Fruit fly (Drosophila melanogaster) whole organism, prepupa: ENCODE results near the gene GC1.

Experiments used
- CG10631 ChIP-seq: fragments of 200-800 bp; sonication (Bioruptor generic); optimal IDR thresholded peaks from 2 replicates; lab custom pipeline; 2016; ENCODE audit warnings: missing biosample characterization, missing genetic modification characterization
- CG10669 ChIP-seq: fragments of 200-800 bp; sonication (Bioruptor generic); optimal IDR thresholded peaks from 3 replicates; lab custom pipeline; 2018; ENCODE audit warnings: missing biosample characterization, mild to moderate bottlenecking, missing genetic modification characterization, moderate library complexity
- CG11294 ChIP-seq: fragments of 200-800 bp; sonication (Bioruptor generic); IDR thresholded peaks from 2 replicates; pipeline ENCODE4 v1.3.6; 2022; ENCODE audit warnings: missing biosample characterization, missing genetic modification characterization
- CG11762 ChIP-seq: fragments of 200-800 bp; sonication (Bioruptor generic); optimal IDR thresholded peaks from 3 replicates; lab custom pipeline; 2016; ENCODE audit warnings: missing biosample characterization, missing genetic modification characterization; ENCODE audit not compliant: insufficient read depth
- CG11902 ChIP-seq: fragments of 200-800 bp; sonication (Bioruptor generic); optimal IDR thresholded peaks from 3 replicates; lab custom pipeline; 2016; ENCODE audit warnings: missing biosample characterization, missing genetic modification characterization
- CG15336 ChIP-seq: fragments of 200-800 bp; sonication (Bioruptor generic); IDR thresholded peaks from 2 replicates; pipeline ENCODE4 v1.3.6; 2022; ENCODE audit warnings: missing biosample characterization, missing genetic modification characterization
- CG1621 ChIP-seq: fragments of 200-800 bp; sonication (Bioruptor generic); optimal IDR thresholded peaks from 3 replicates; lab custom pipeline; 2018; ENCODE audit warnings: missing biosample characterization, mild to moderate bottlenecking, missing genetic modification characterization
- CG31627 ChIP-seq: fragments of 200-800 bp; sonication (Bioruptor generic); optimal IDR thresholded peaks from 3 replicates; lab custom pipeline; 2016; ENCODE audit warnings: missing biosample characterization, missing genetic modification characterization
- CG32006 ChIP-seq: fragments of 200-800 bp; sonication (Bioruptor generic); optimal IDR thresholded peaks from 3 replicates; lab custom pipeline; 2017; ENCODE audit warnings: missing biosample characterization, mild to moderate bottlenecking, missing genetic modification characterization
- CG34406 ChIP-seq: fragments of 200-800 bp; sonication (Bioruptor generic); optimal IDR thresholded peaks from 3 replicates; lab custom pipeline; 2016; ENCODE audit warnings: missing biosample characterization, missing genetic modification characterization
- CG4318 ChIP-seq: fragments of 200-800 bp; sonication (Bioruptor generic); optimal IDR thresholded peaks from 3 replicates; lab custom pipeline; 2017; ENCODE audit warnings: missing biosample characterization, mild to moderate bottlenecking, missing genetic modification characterization
- CG6163 ChIP-seq: fragments of 200-800 bp; sonication (Bioruptor generic); IDR thresholded peaks from 3 replicates; pipeline ENCODE4 v1.3.6; 2022; ENCODE audit warnings: missing biosample characterization, missing genetic modification characterization
- CG6276 ChIP-seq: fragments of 200-800 bp; sonication (Bioruptor generic); optimal IDR thresholded peaks from 2 replicates; lab custom pipeline; 2017; ENCODE audit warnings: missing biosample characterization, mild to moderate bottlenecking, missing genetic modification characterization
- CG6808 ChIP-seq: fragments of 200-800 bp; sonication (Bioruptor generic); optimal IDR thresholded peaks from 3 replicates; lab custom pipeline; 2017; ENCODE audit warnings: missing biosample characterization, missing genetic modification characterization, mild to moderate bottlenecking, moderate library complexity, missing genetic modification reagents
- CG6854 ChIP-seq: fragments of 200-800 bp; sonication (Bioruptor generic); optimal IDR thresholded peaks from 2 replicates; lab custom pipeline; 2017; ENCODE audit warnings: missing biosample characterization, mild to moderate bottlenecking, missing genetic modification characterization
- CG7368 ChIP-seq: fragments of 200-800 bp; sonication (Bioruptor generic); optimal IDR thresholded peaks from 3 replicates; lab custom pipeline; 2016; ENCODE audit warnings: missing biosample characterization, missing genetic modification characterization
- CG8119 ChIP-seq: fragments of 200-800 bp; sonication (Bioruptor generic); IDR thresholded peaks from 3 replicates; pipeline ENCODE4 v1.3.6; 2022; ENCODE audit warnings: missing biosample characterization, missing genetic modification characterization
- CG8319 ChIP-seq: fragments of 200-800 bp; sonication (Bioruptor generic); optimal IDR thresholded peaks from 3 replicates; lab custom pipeline; 2016; ENCODE audit warnings: missing biosample characterization, missing genetic modification characterization
- CG9139 ChIP-seq: fragments of 200-800 bp; sonication (Bioruptor generic); optimal IDR thresholded peaks from 3 replicates; lab custom pipeline; 2017; ENCODE audit warnings: missing biosample characterization, mild to moderate bottlenecking, missing genetic modification characterization
- Eip75B ChIP-seq: fragments of 200-800 bp; sonication (Bioruptor generic); optimal IDR thresholded peaks from 3 replicates; lab custom pipeline; 2016; ENCODE audit warnings: missing biosample characterization, missing genetic modification characterization
- Eip78C ChIP-seq: fragments of 200-800 bp; sonication (Bioruptor generic); peaks from one replicate; lab custom pipeline; 2016; ENCODE audit warnings: missing biosample characterization, missing genetic modification characterization
- Ets96B ChIP-seq: fragments of 200-800 bp; optimal IDR thresholded peaks from 2 replicates; lab custom pipeline; 2019; ENCODE audit warnings: missing biosample characterization, mild to moderate bottlenecking, missing genetic modification characterization, moderate library complexity
- Gug ChIP-seq: fragments of 200-800 bp; sonication (Bioruptor generic); IDR thresholded peaks from 2 replicates; pipeline ENCODE4 v1.3.6; 2022; ENCODE audit warnings: missing biosample characterization, missing genetic modification characterization
- Hr38 ChIP-seq: sonication (Bioruptor generic); optimal IDR thresholded peaks from 2 replicates; lab custom pipeline; 2016; ENCODE audit warnings: missing biosample characterization, missing genetic modification characterization
- Hr4 ChIP-seq: fragments of 200-800 bp; sonication (Bioruptor generic); optimal IDR thresholded peaks from 3 replicates; lab custom pipeline; 2016; ENCODE audit warnings: missing biosample characterization, missing genetic modification characterization
- Lpt ChIP-seq: fragments of 200-800 bp; sonication (Bioruptor generic); optimal IDR thresholded peaks from 3 replicates; lab custom pipeline; 2016; ENCODE audit warnings: missing biosample characterization, missing genetic modification characterization
- Met ChIP-seq: fragments of 200-800 bp; sonication (Bioruptor generic); optimal IDR thresholded peaks from 3 replicates; lab custom pipeline; 2016; ENCODE audit warnings: missing biosample characterization, missing genetic modification characterization
- OdsH ChIP-seq: fragments of 200-800 bp; sonication (Bioruptor generic); optimal IDR thresholded peaks from 3 replicates; lab custom pipeline; 2016; ENCODE audit warnings: missing biosample characterization, missing genetic modification characterization
- Smox ChIP-seq: fragments of 200-800 bp; sonication (Bioruptor generic); optimal IDR thresholded peaks from 3 replicates; lab custom pipeline; 2016; ENCODE audit warnings: missing biosample characterization, missing genetic modification characterization
- Sox102F ChIP-seq: fragments of 200-800 bp; sonication (Bioruptor generic); optimal IDR thresholded peaks from 2 replicates; lab custom pipeline; 2016; ENCODE audit warnings: missing biosample characterization, mild to moderate bottlenecking, missing genetic modification characterization
- Sox15 ChIP-seq: fragments of 200-800 bp; sonication (Bioruptor generic); optimal IDR thresholded peaks from 3 replicates; lab custom pipeline; 2016; ENCODE audit warnings: missing biosample characterization, missing genetic modification characterization
- achi ChIP-seq: fragments of 200-800 bp; sonication (Bioruptor generic); optimal IDR thresholded peaks from 3 replicates; lab custom pipeline; 2016; ENCODE audit warnings: missing biosample characterization, missing genetic modification characterization
- acj6 ChIP-seq: fragments of 200-800 bp; sonication (Bioruptor generic); optimal IDR thresholded peaks from 3 replicates; lab custom pipeline; 2016; ENCODE audit warnings: missing biosample characterization, missing genetic modification characterization
- dac ChIP-seq: fragments of 200-800 bp; sonication (Bioruptor generic); optimal IDR thresholded peaks from 2 replicates; lab custom pipeline; 2017; ENCODE audit warnings: missing biosample characterization, mild to moderate bottlenecking, missing genetic modification characterization
- dsx ChIP-seq: fragments of 200-800 bp; optimal IDR thresholded peaks from 3 replicates; lab custom pipeline; 2019; ENCODE audit warnings: missing biosample characterization, mild to moderate bottlenecking, missing genetic modification characterization, moderate library complexity; ENCODE audit not compliant: poor library complexity, severe bottlenecking
- eg ChIP-seq: fragments of 200-800 bp; sonication (Bioruptor generic); IDR thresholded peaks from 3 replicates; pipeline ENCODE4 v1.3.6; 2022; ENCODE audit warnings: missing biosample characterization, missing genetic modification characterization
- esn ChIP-seq: fragments of 200-800 bp; sonication (Bioruptor generic); optimal IDR thresholded peaks from 2 replicates; lab custom pipeline; 2016; ENCODE audit warnings: missing biosample characterization, mild to moderate bottlenecking, missing genetic modification characterization, moderate library complexity
- fd59A ChIP-seq: fragments of 200-800 bp; sonication (Bioruptor generic); optimal IDR thresholded peaks from 2 replicates; lab custom pipeline; 2017; ENCODE audit warnings: missing biosample characterization, mild to moderate bottlenecking, missing genetic modification characterization, missing genetic modification reagents
- fd85E ChIP-seq: fragments of 200-800 bp; sonication (Bioruptor generic); optimal IDR thresholded peaks from 3 replicates; lab custom pipeline; 2016; ENCODE audit warnings: missing biosample characterization, missing genetic modification characterization
- lz ChIP-seq: fragments of 200-800 bp; sonication (Bioruptor generic); optimal IDR thresholded peaks from 3 replicates; lab custom pipeline; 2016; ENCODE audit warnings: missing biosample characterization, missing genetic modification characterization
- net ChIP-seq: fragments of 200-800 bp; sonication (Bioruptor generic); optimal IDR thresholded peaks from 3 replicates; lab custom pipeline; 2016; ENCODE audit warnings: missing biosample characterization, missing genetic modification characterization
- salr ChIP-seq, 2 experiments: fragments of 200-800 bp; sonication (Bioruptor generic); optimal IDR thresholded peaks; 3 replicates each; lab custom pipeline; 2016 to 2018; ENCODE audit warnings: missing biosample characterization in 2 of 2, missing genetic modification characterization in 2 of 2, mild to moderate bottlenecking in 1 of 2
- ss ChIP-seq, 2 experiments: fragments of 200-800 bp; sonication (Bioruptor generic); optimal IDR thresholded peaks; 2 replicates in 1 of 2; 3 replicates in 1 of 2; lab custom pipeline; 2017 to 2018; ENCODE audit warnings: mild to moderate bottlenecking in 2 of 2, missing biosample characterization in 2 of 2, missing genetic modification characterization in 2 of 2, moderate library complexity in 1 of 2
- svp ChIP-seq: fragments of 200-800 bp; sonication (Bioruptor generic); peaks from one replicate; lab custom pipeline; 2016; ENCODE audit warnings: missing biosample characterization, missing genetic modification characterization

The GC1 gene

dm6 chr3R:11969217-11969616 lies 1.7 kb downstream of the GC1 start (continued):
- TF ChIP-seq CG10669 (GFP tag; lab: Kevin White, UChicago) (peak; percentile 9), fd85E (no peak), Gug (GFP tag; lab: Robert Waterston, UW) (peak; percentile 45; the same call in 1 of the 2 replicates), Sox102F (GFP tag; lab: Kevin White, UChicago) (no peak), Lpt (GFP tag; lab: Kevin White, UChicago) (peak; percentile 37), CG6163 (peak; percentile 57; the same call in 2 of the 3 replicates), CG10631 (peak; percentile 12), OdsH (GFP tag; lab: Kevin White, UChicago) (peak; percentile 49), CG6854 (GFP tag; lab: Kevin White, UChicago) (no peak), CG8119 (GFP tag; lab: Robert Waterston, UW) (peak; percentile 70), CG1621 (tag; lab: Kevin White, UChicago) (no peak), Eip78C (GFP tag; lab: Kevin White, UChicago) (peak; percentile 73), ss (GFP tag; optimal IDR thresholded peaks at IDR 0.05; lab: Kevin White, UChicago) (no peak), CG6276 (GFP tag; lab: Kevin White, UChicago) (peak; percentile 70), Met (GFP tag; lab: Kevin White, UChicago) (peak; percentile 15), CG11902 (no peak), CG8319 (no peak), achi (peak; percentile 36), CG4318 (GFP tag; lab: Kevin White, UChicago) (no peak), acj6 (GFP tag; lab: Kevin White, UChicago) (peak; percentile 44), CG15336 (peak; percentile 77)

DNA sequence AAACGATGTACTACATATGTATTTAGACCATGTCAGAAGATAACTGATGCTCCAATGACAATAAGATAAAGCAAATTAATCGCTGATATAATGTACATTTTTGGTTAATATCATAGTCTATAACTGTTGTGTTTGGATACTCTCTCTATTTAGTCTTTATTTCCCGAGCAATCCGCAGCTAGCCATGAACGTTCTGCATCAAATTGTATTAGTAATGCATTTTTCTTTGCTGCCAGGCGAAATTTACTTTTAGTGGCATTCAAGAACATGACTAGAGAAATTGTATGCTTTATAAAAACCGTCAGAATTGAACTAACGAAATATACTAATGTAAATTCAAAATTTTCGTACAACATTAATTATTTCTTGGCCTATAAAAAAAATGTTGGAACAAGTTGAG lies 3.9 kb downstream of the GC1 start, which contains the start of gene GC2:
Gene GC2 (plus strand): TSS at position 301 of the 400 bp plus-strand sequence.
- TF ChIP-seq CG15336 (no peak), CG6808 (GFP tag; lab: Kevin White, UChicago) (no peak), CG11294 (GFP tag; lab: Robert Waterston, UW) (no peak), Eip75B (GFP tag; lab: Kevin White, UChicago) (no peak), dac (GFP tag; lab: Kevin White, UChicago) (no peak), fd59A (GFP tag; lab: Kevin White, UChicago) (no peak), lz (GFP tag; lab: Kevin White, UChicago) (no peak), net (GFP tag; lab: Kevin White, UChicago) (no peak), acj6 (GFP tag; lab: Kevin White, UChicago) (no peak), salr (GFP tag; optimal IDR thresholded peaks at IDR 0.05; lab: Kevin White, UChicago) (no peak), CG32006 (GFP tag; lab: Kevin White, UChicago) (no peak)

- TF ChIP-seq svp (GFP tag; lab: Kevin White, UChicago) (peak; percentile 97), esn (GFP tag; lab: Kevin White, UChicago) (no peak)
- TF ChIP-seq, all 60 proteins: peak for 1
Observed at dm6 chr3R:11973826-11974225, 6.3 kb downstream of the GC1 start.

- no peak for TF ChIP-seq CG32006 (GFP tag; lab: Kevin White, UChicago)
- TF ChIP-seq ss (GFP tag; optimal IDR thresholded peaks at IDR 0.05; lab: Kevin White, UChicago): peak; percentile 9 to 47
- no peak for TF ChIP-seq CG8119 (GFP tag; lab: Robert Waterston, UW)
- no peak for TF ChIP-seq eg (GFP tag; lab: Robert Waterston, UW)
- no peak for TF ChIP-seq Sox15
- peak; percentile 24 for TF ChIP-seq dsx (GFP tag; lab: Kevin White, UChicago)
- no peak for TF ChIP-seq CG9139 (GFP tag; lab: Kevin White, UChicago)
- TF ChIP-seq CG4318 (GFP tag; lab: Kevin White, UChicago): no peak
- peak; percentile 59 for TF ChIP-seq CG31627 (GFP tag; lab: Kevin White, UChicago)
- TF ChIP-seq CG7368 (GFP tag; lab: Kevin White, UChicago): peak; percentile 38
- no peak for TF ChIP-seq fd85E
- no peak for TF ChIP-seq Smox
- no peak for TF ChIP-seq Gug (GFP tag; lab: Robert Waterston, UW)
- peak; percentile 32 for TF ChIP-seq CG34406
- no peak for TF ChIP-seq fd59A (GFP tag; lab: Kevin White, UChicago)
- TF ChIP-seq Hr38 (GFP tag; lab: Kevin White, UChicago): no peak
- peak; percentile 33 for TF ChIP-seq acj6 (GFP tag; lab: Kevin White, UChicago)
- TF ChIP-seq CG11762: peak; percentile 2
- TF ChIP-seq Ets96B (tag; lab: Kevin White, UChicago): peak; percentile 47
- TF ChIP-seq achi: peak; percentile 20
- TF ChIP-seq Eip78C (GFP tag; lab: Kevin White, UChicago): peak; percentile 76
- TF ChIP-seq Hr4 (GFP tag; lab: Kevin White, UChicago): peak; percentile 6
- TF ChIP-seq salr (GFP tag; optimal IDR thresholded peaks at IDR 0.05; lab: Kevin White, UChicago): no peak
- peak; percentile 58 for TF ChIP-seq Met (GFP tag; lab: Kevin White, UChicago)
- peak; percentile 4 for TF ChIP-seq OdsH (GFP tag; lab: Kevin White, UChicago)
- no peak for TF ChIP-seq CG8319
- TF ChIP-seq dac (GFP tag; lab: Kevin White, UChicago): no peak
Observed at dm6 chr3R:11974631-11975030, 7.1 kb downstream of the GC1 start, which contains the start of gene Tango9. Tango9 (minus strand) TSS chr3R:11974910.
